Fruit fly (Drosophila melanogaster) whole organism, wandering third instar larva: ENCODE results near the gene TwdlG.

ENCODE experiments used
- Abd-B ChIP-seq: fragments of >200 bp; optimal IDR thresholded peaks from 2 replicates; lab custom pipeline; 2017; ENCODE audit warnings: missing biosample characterization, missing genetic modification characterization
- CG32264 ChIP-seq: fragments of 200-800 bp; sonication (Bioruptor generic); optimal IDR thresholded peaks from 2 replicates; lab custom pipeline; 2016; ENCODE audit warnings: missing biosample characterization, missing genetic modification characterization
- CG9705 ChIP-seq: fragments of 200-800 bp; sonication (Bioruptor generic); optimal IDR thresholded peaks from 2 replicates; lab custom pipeline; 2018; ENCODE audit warnings: missing biosample characterization, mild to moderate bottlenecking, missing genetic modification characterization
- CrebA ChIP-seq: fragments of 200-800 bp; sonication (Bioruptor generic); optimal IDR thresholded peaks from 2 replicates; lab custom pipeline; 2016; ENCODE audit warnings: missing biosample characterization, mild to moderate bottlenecking, missing genetic modification characterization, borderline replicate concordance
- Dfd ChIP-seq: fragments of >200 bp; optimal IDR thresholded peaks from 2 replicates; lab custom pipeline; 2017; ENCODE audit warnings: missing biosample characterization, missing genetic modification characterization
- Dif ChIP-seq: fragments of 200-275, 200-300 bp; sonication (Bioruptor generic); optimal IDR thresholded peaks from 2 replicates; lab custom pipeline; 2018; ENCODE audit warnings: missing biosample characterization, missing genetic modification characterization; ENCODE audit not compliant: partially characterized antibody
- HLH106 ChIP-seq: fragments of 200-800 bp; optimal IDR thresholded peaks from 3 replicates; lab custom pipeline; 2019; ENCODE audit warnings: missing biosample characterization, mild to moderate bottlenecking, missing genetic modification characterization, moderate library complexity
- Hnf4 ChIP-seq: fragments of 200-800 bp; sonication (Bioruptor generic); optimal IDR thresholded peaks from 2 replicates; lab custom pipeline; 2016; ENCODE audit warnings: missing biosample characterization, mild to moderate bottlenecking, missing genetic modification characterization
- Hr83 ChIP-seq: fragments of 200-300 bp; sonication (Bioruptor generic); optimal IDR thresholded peaks from 2 replicates; lab custom pipeline; 2016; ENCODE audit warnings: missing biosample characterization, mild to moderate bottlenecking, missing genetic modification characterization, moderate library complexity; ENCODE audit not compliant: poor library complexity, severe bottlenecking
- Jra ChIP-seq: sonication (Bioruptor generic); optimal IDR thresholded peaks from 2 replicates; lab custom pipeline; 2016; ENCODE audit warnings: missing biosample characterization, missing genetic modification characterization
- Mio ChIP-seq: sonication (Bioruptor generic); optimal IDR thresholded peaks from 2 replicates; lab custom pipeline; 2016; ENCODE audit warnings: missing biosample characterization, missing genetic modification characterization
- Myc ChIP-seq: fragments of >200 bp; optimal IDR thresholded peaks from 2 replicates; lab custom pipeline; 2017
- N ChIP-seq: fragments of >200 bp; optimal IDR thresholded peaks from 2 replicates; lab custom pipeline; 2018; ENCODE audit warnings: missing biosample characterization, missing external identifiers, missing genetic modification characterization
- OdsH ChIP-seq: fragments of 200-800 bp; sonication (Bioruptor generic); optimal IDR thresholded peaks from 2 replicates; lab custom pipeline; 2016; ENCODE audit warnings: missing biosample characterization, mild to moderate bottlenecking, missing genetic modification characterization
- Rel ChIP-seq, 2 experiments: fragments of 200-800 bp; sonication (Bioruptor generic) in 1 of 2; optimal IDR thresholded peaks; 2 replicates in 1 of 2; 3 replicates in 1 of 2; lab custom pipeline; 2016 to 2019; ENCODE audit warnings: mild to moderate bottlenecking in 2 of 2, missing biosample characterization in 2 of 2, missing genetic modification characterization in 2 of 2, moderate library complexity in 1 of 2
- Sp1 ChIP-seq: fragments of 200-800 bp; sonication (Bioruptor generic); optimal IDR thresholded peaks from 3 replicates; lab custom pipeline; 2019; ENCODE audit warnings: missing biosample characterization, mild to moderate bottlenecking, missing genetic modification characterization, moderate library complexity
- Vsx2 ChIP-seq: fragments of 200-300, 225-300 bp; sonication (Bioruptor generic); optimal IDR thresholded peaks from 2 replicates; lab custom pipeline; 2018; ENCODE audit warnings: missing biosample characterization, missing genetic modification characterization; ENCODE audit not compliant: partially characterized antibody
- dl ChIP-seq, 2 experiments: fragments of 175-275, 200-275 bp in 1 of 2; fragments of 200-275 bp in 1 of 2; sonication (Bioruptor generic); optimal IDR thresholded peaks; lab custom pipeline; 2018; ENCODE audit warnings: mild to moderate bottlenecking in 2 of 2, missing biosample characterization in 2 of 2, missing genetic modification characterization in 2 of 2, moderate library complexity in 2 of 2; ENCODE audit not compliant: partially characterized antibody in 2 of 2, insufficient read depth in 1 of 2
- dmrt93B ChIP-seq: fragments of 200-800 bp; sonication (Bioruptor generic); optimal IDR thresholded peaks from 2 replicates; lab custom pipeline; 2018; ENCODE audit warnings: missing biosample characterization, mild to moderate bottlenecking, missing genetic modification characterization
- dsf ChIP-seq: sonication (Bioruptor generic); optimal IDR thresholded peaks from 2 replicates; lab custom pipeline; 2016; ENCODE audit warnings: missing biosample characterization, missing genetic modification characterization, borderline replicate concordance
- ey ChIP-seq: fragments of 200-800 bp; sonication (Bioruptor generic); optimal IDR thresholded peaks from 2 replicates; lab custom pipeline; 2016; ENCODE audit warnings: missing biosample characterization, missing genetic modification characterization
- foxo ChIP-seq, 2 experiments: fragments of 200-800 bp; sonication (Bioruptor generic); optimal IDR thresholded peaks; 2 replicates in 1 of 2; 3 replicates in 1 of 2; lab custom pipeline; 2016 to 2017; ENCODE audit warnings: missing biosample characterization in 2 of 2, missing genetic modification characterization in 2 of 2
- fru ChIP-seq: fragments of 200-800 bp; sonication (Bioruptor generic); optimal IDR thresholded peaks from 3 replicates; lab custom pipeline; 2016; ENCODE audit warnings: missing biosample characterization, mild to moderate bottlenecking, missing genetic modification characterization
- h ChIP-seq: fragments of 200-800 bp; sonication (Bioruptor generic); optimal IDR thresholded peaks from 3 replicates; lab custom pipeline; 2016; ENCODE audit warnings: missing biosample characterization, mild to moderate bottlenecking, missing genetic modification characterization
- pan ChIP-seq: fragments of >200 bp; optimal IDR thresholded peaks from 2 replicates; lab custom pipeline; 2017
- psq ChIP-seq: fragments of 200-800 bp; sonication (Bioruptor generic); optimal IDR thresholded peaks from 3 replicates; lab custom pipeline; 2017; ENCODE audit warnings: missing biosample characterization, mild to moderate bottlenecking, missing genetic modification characterization, moderate library complexity
- sage ChIP-seq: fragments of 200-800 bp; sonication (Bioruptor generic); optimal IDR thresholded peaks from 2 replicates; lab custom pipeline; 2016; ENCODE audit warnings: missing biosample characterization, mild to moderate bottlenecking, missing genetic modification characterization
- sv ChIP-seq: fragments of 200-800 bp; sonication (Bioruptor generic); optimal IDR thresholded peaks from 3 replicates; lab custom pipeline; 2016; ENCODE audit warnings: missing biosample characterization, missing genetic modification characterization
- tai ChIP-seq: sonication (Bioruptor generic); optimal IDR thresholded peaks from 2 replicates; lab custom pipeline; 2016; ENCODE audit warnings: missing biosample characterization, missing genetic modification characterization
- usp ChIP-seq: fragments of >200 bp; optimal IDR thresholded peaks from 2 replicates; lab custom pipeline; 2017; ENCODE audit warnings: missing biosample characterization, missing genetic modification characterization
- woc ChIP-seq: sonication (Bioruptor generic); optimal IDR thresholded peaks from 2 replicates; lab custom pipeline; 2016; ENCODE audit warnings: missing biosample characterization, mild to moderate bottlenecking, missing genetic modification characterization

Gene TwdlG

DNA sequence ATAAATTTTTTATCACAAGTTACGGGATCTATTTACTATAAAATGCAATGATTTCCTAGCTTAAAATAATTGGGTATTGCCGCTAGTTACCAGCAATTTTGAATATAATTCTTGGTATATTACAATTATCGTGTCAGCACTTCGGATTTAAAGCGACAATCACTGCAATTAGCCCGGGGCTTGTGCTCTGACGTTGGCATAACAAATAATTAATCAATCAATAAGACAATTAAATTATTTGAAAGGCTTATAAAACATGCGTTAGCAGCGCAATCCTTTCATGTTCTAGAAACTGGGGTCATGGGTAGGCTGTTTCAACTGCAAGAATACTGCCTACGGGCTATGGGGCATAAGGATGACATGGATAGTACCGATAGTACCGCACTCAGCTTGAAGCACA, 5.5 kb upstream of the TwdlG start, which contains the start of gene Or82a:
TSS of gene Or82a (plus strand) at position 301 of the 400 bp plus-strand sequence.
- no peak for TF ChIP-seq dmrt93B (GFP tag; lab: Kevin White, UChicago)
- TF ChIP-seq sv: no peak
- no peak for TF ChIP-seq dsf (GFP tag; lab: Kevin White, UChicago)
- no peak for TF ChIP-seq Rel (GFP tag; optimal IDR thresholded peaks at IDR 0.05; lab: Kevin White, UChicago)
- no peak for TF ChIP-seq Rel (tag; optimal IDR thresholded peaks at IDR 0.05; lab: Kevin White, UChicago)
- TF ChIP-seq Dfd (GFP tag; lab: Kevin White, UChicago): no peak
- TF ChIP-seq h (GFP tag; lab: Kevin White, UChicago): no peak
- no peak for TF ChIP-seq CrebA (GFP tag; lab: Kevin White, UChicago)
- no peak for TF ChIP-seq CG32264
- no peak for TF ChIP-seq fru (GFP tag; lab: Kevin White, UChicago)
- TF ChIP-seq tai (GFP tag; lab: Kevin White, UChicago): no peak
- TF ChIP-seq Hr83 (GFP tag; lab: Kevin White, UChicago): no peak
- no peak for TF ChIP-seq HLH106 (tag; lab: Kevin White, UChicago)
- TF ChIP-seq pan (lab: Kevin White, UChicago): no peak
- no peak for TF ChIP-seq ey

DNA sequence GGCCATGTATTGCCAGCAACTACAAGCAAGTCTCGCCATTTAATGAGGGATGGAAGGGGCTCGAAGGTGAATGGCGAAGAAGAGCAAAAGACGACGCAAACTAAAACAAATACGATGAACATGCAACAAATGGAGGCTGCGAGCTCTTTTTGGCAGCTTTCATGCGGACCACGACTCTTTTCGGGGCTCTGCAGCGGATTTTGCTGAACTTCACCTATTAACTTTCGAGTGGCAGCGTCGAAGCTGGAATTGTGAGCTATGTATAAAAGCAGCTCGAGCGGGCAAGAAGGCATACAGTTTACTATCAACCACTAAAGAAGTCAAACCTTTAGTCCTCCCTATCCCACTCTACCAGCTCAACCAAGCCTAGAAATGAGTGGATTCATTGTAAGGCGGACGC, 3.3 kb upstream of the TwdlG start, which contains the start of gene TwdlV:
TSS of gene TwdlV (plus strand) at position 301 of the 400 bp plus-strand sequence.
- TF ChIP-seq Sp1 (GFP tag; lab: Kevin White, UChicago) (no peak), Dfd (GFP tag; lab: Kevin White, UChicago) (no peak), foxo (GFP tag; optimal IDR thresholded peaks at IDR 0.05; lab: Kevin White, UChicago) (no peak), CG9705 (GFP tag; lab: Kevin White, UChicago) (no peak), dl (GFP tag; optimal IDR thresholded peaks at IDR 0.05; lab: Kevin White, UChicago; ENCODE audit: insufficient read depth in 1 of 2, partially characterized antibody in 2 of 2) (no peak)

DNA sequence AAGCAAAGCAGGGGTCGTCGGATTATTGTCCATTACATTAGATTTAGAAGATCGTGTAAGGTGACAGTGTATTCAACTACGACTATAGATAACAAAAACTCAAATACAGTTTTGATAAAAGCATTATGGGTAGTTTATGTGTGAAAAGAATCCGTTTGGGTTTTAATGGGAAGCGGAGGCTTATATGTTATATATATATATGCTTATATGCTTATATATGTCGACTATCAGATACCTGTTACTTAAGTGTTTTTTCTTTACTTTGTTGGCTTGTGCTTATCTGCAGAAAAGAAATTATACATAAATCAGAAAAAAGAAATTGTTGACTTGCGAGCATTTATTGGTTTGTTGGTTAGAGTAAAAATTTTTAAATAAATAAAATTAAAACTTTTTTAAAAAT, 1.8 kb upstream of the TwdlG start, which contains the start of gene CG14644:
TSS of gene CG14644 (minus strand) at position 101 of the 400 bp plus-strand sequence.
- TF ChIP-seq foxo (GFP tag; optimal IDR thresholded peaks at IDR 0.05; lab: Kevin White, UChicago) (no peak), Sp1 (GFP tag; lab: Kevin White, UChicago) (no peak), Hnf4 (GFP tag; lab: Kevin White, UChicago) (no peak)

DNA sequence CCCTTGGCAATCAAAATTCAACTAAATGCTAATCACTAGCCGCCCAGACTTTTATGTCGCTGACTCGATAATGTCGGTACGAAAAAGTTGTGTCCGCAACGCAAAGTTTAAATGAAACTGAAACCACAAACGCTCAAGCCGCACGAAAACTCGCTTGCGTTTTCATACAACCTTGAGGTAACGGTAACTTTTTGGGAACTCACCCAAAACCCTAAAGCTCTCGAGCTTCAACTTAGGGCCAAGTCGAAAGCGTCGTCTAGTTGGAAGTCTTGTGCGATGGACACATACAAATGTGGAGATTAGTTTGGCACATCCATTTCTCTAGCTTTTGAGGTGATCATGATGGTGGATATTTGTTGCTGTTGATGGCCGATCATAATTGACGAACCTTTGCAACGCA, 1.2 kb downstream of the TwdlG start:
- TF ChIP-seq Myc (lab: Kevin White, UChicago) (no peak), Jra (GFP tag; lab: Kevin White, UChicago) (no peak), psq (no peak), Vsx2 (GFP tag; lab: Kevin White, UChicago) (no peak), Abd-B (no peak), usp (GFP tag; lab: Kevin White, UChicago) (no peak), dmrt93B (GFP tag; lab: Kevin White, UChicago) (no peak), OdsH (GFP tag; lab: Kevin White, UChicago) (no peak), ey (no peak), sage (GFP tag; lab: Kevin White, UChicago) (no peak), pan (lab: Kevin White, UChicago) (no peak), woc (GFP tag; lab: Kevin White, UChicago) (no peak), dsf (GFP tag; lab: Kevin White, UChicago) (no peak), dl (GFP tag; optimal IDR thresholded peaks at IDR 0.05; lab: Kevin White, UChicago; ENCODE audit: insufficient read depth in 1 of 2, partially characterized antibody in 2 of 2) (no peak), h (GFP tag; lab: Kevin White, UChicago) (no peak), Dif (GFP tag; lab: Kevin White, UChicago) (no peak)

DNA sequence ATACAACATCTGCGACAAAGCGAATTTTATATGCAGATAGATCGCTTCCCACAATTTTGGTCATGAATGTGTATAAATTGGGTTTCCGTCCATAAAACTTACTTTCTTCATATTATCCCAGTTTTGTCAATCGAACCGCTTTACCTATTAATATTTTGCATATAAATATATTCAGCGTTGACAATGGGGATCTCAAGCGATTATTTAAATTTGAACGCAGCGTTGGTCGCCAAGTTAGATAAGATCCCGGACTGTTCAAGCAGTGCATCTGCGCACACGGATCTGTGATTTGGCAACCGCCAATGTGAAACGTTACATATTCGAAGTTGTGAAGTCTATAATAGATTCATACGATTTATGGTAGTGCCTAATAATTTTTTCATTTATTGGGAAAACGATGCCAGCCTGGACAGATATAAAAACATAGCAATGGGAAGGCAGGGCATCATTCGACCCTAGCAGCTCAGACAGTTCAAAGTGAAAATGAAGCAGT, 4.5 kb downstream of the TwdlG start, which contains the start of gene TwdlF:
TSS of gene TwdlF (plus strand) at position 443 of the 493 bp plus-strand sequence.
- no peak for TF ChIP-seq CG32264
- no peak for TF ChIP-seq usp (GFP tag; lab: Kevin White, UChicago)
- no peak for TF ChIP-seq N
- TF ChIP-seq Sp1 (GFP tag; lab: Kevin White, UChicago): no peak
- TF ChIP-seq CrebA (GFP tag; lab: Kevin White, UChicago): no peak
- TF ChIP-seq Vsx2 (GFP tag; lab: Kevin White, UChicago): no peak
- no peak for TF ChIP-seq dl (GFP tag; optimal IDR thresholded peaks at IDR 0.05; lab: Kevin White, UChicago; ENCODE audit: insufficient read depth in 1 of 2, partially characterized antibody in 2 of 2)
- TF ChIP-seq ey: no peak
- TF ChIP-seq Myc (lab: Kevin White, UChicago): no peak
- no peak for TF ChIP-seq Jra (GFP tag; lab: Kevin White, UChicago)
- TF ChIP-seq HLH106 (tag; lab: Kevin White, UChicago): no peak
- TF ChIP-seq Mio (GFP tag; lab: Kevin White, UChicago): no peak
